Fruit fly (Drosophila melanogaster): ENCODE results near the gene Raf.

DNA sequence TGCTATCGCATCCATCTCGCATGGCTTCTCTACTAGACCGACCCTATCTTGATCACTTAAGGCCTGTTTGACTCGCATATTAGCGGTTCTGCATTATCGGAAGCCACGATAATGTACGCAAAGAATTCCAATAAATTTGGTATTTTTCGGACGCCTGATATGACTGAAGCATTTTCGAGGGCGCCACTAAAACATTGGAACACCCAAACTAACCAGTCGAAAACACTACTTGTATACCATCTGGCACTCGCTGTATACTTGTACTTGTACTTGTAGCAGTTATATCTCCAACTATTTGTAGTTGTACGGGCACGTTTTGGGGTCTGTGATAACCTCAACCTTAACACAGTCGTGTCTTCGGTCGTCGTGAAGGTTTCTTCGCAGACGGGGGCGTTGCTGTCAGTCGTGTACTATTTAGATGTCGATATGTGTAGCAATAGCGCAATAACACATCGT lies 60.3 kb downstream of the Raf start:
- TF ChIP-seq psq (optimal IDR thresholded peaks at IDR 0.05) (no peak), CG8478 (optimal IDR thresholded peaks at IDR 0.05) (no peak), EcR (GFP tag; optimal IDR thresholded peaks at IDR 0.05) (no peak), Dll (optimal IDR thresholded peaks at IDR 0.05) (no peak)
